Worm (Caenorhabditis elegans): Measurements from ENCODE around the gene idpp-12.

The idpp-12 gene

DNA sequence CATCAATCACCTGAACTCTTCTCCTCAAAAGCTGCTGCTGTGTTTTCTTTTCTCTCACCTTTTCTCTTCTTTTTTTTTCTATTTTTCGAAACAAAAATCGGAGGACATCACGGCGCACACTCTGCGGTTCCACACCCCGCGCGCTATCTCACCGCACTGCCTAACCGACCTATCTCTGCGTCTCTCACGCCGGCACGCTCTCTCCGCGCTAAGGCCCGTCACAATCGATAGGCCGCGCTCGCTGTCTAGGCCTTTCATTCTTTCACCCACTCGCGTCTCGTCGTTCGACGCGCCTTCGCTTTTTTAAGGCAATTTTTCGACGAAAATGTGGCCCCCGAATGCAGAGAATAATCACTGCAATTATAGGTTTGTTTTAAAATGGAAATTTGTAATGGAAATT is 7.5 kb downstream of the idpp-12 start, which contains the start of gene zip-11:
Gene zip-11, plus strand, starts transcription at position 34 of the 400 bp plus-strand sequence.
- TF ChIP-seq dpl-1 (GFP tag; optimal IDR thresholded peaks at IDR 0.05) (peak; percentile 44), ceh-32 (tag; optimal IDR thresholded peaks at IDR 0.05; ENCODE audit: poor library complexity) (no peak), pha-4 (GFP tag; IDR thresholded peaks at IDR 0.05) (no peak), pha-4 (tag; optimal IDR thresholded peaks at IDR 0.05) (no peak), mxl-3 (GFP tag; optimal IDR thresholded peaks at IDR 0.05) (peak; percentile 81), zfp-2 (tag; optimal IDR thresholded peaks at IDR 0.05) (no peak), hlh-11 (tag; optimal IDR thresholded peaks at IDR 0.05) (peak; percentile 82), saeg-2 (GFP tag; IDR thresholded peaks at IDR 0.05) (no peak), unc-62 (GFP tag; optimal IDR thresholded peaks at IDR 0.05 in 1 of 2) (peak in 1 of 2 experiments; percentile 63), unc-62 (tag; optimal IDR thresholded peaks at IDR 0.05) (no peak), fkh-10 (GFP tag; optimal IDR thresholded peaks at IDR 0.05) (no peak), Y75B8A.6 (GFP tag; IDR thresholded peaks at IDR 0.05) (no peak), nhr-11 (tag; optimal IDR thresholded peaks at IDR 0.05) (peak; percentile 38), lin-29 (GFP tag; IDR thresholded peaks at IDR 0.05) (peak; percentile 71; the same call in 1 of the 2 replicates), unc-39 (tag; optimal IDR thresholded peaks at IDR 0.05) (no peak), set-16 (GFP tag; IDR thresholded peaks at IDR 0.05) (peak; percentile 92), F26F4.8 (GFP tag; conservative IDR thresholded peaks at IDR 0.05) (no peak), dmd-9 (GFP tag; IDR thresholded peaks at IDR 0.05) (0 out of 2 replicates have a peak, but pooled peaks have one; percentile 22), vab-7 (GFP tag; IDR thresholded peaks at IDR 0.05) (0 out of 2 replicates have a peak, but pooled peaks have one; percentile 29), lin-38 (GFP tag; IDR thresholded peaks at IDR 0.05) (peak; percentile 76), tag-97 (GFP tag; IDR thresholded peaks at IDR 0.05) (no peak), ama-1 (optimal IDR thresholded peaks at IDR 0.05) (no peak), spr-1 (tag; optimal IDR thresholded peaks at IDR 0.05) (peak; percentile 97), skn-1 (tag; optimal IDR thresholded peaks at IDR 0.05) (no peak), nhr-28 (tag; optimal IDR thresholded peaks at IDR 0.05) (peak; percentile 50), lin-1 (GFP tag; IDR thresholded peaks at IDR 0.05) (0 out of 2 replicates have a peak, but pooled peaks have one; percentile 25), T20F7.1 (GFP tag; optimal IDR thresholded peaks at IDR 0.05) (no peak), mxl-2 (GFP tag; conservative IDR thresholded peaks at IDR 0.05) (no peak), dmd-8 (GFP tag; IDR thresholded peaks at IDR 0.05) (no peak), F49E8.2 (tag; optimal IDR thresholded peaks at IDR 0.05; ENCODE audit: borderline replicate concordance) (no peak), Y105C5A.15 (GFP tag; IDR thresholded peaks at IDR 0.05) (no peak), ctbp-1 (GFP tag; IDR thresholded peaks at IDR 0.05) (peak; percentile 56; the same call in 1 of the 2 replicates), F44E2.7 (GFP tag; IDR thresholded peaks at IDR 0.05) (0 out of 2 replicates have a peak, but pooled peaks have one; percentile 10), ceh-62 (tag; optimal IDR thresholded peaks at IDR 0.05) (no peak), ceh-44 (GFP tag; IDR thresholded peaks at IDR 0.05) (no peak), F37D6.2 (tag; optimal IDR thresholded peaks at IDR 0.05) (peak; percentile 21), mdt-29 (GFP tag; IDR thresholded peaks at IDR 0.05) (no peak), lin-15B (tag; optimal IDR thresholded peaks at IDR 0.05) (no peak), dve-1 (tag; optimal IDR thresholded peaks at IDR 0.05; ENCODE audit: insufficient read depth) (peak; percentile 33), php-3 (GFP tag; IDR thresholded peaks at IDR 0.05) (no peak), hif-1 (tag; optimal IDR thresholded peaks at IDR 0.05) (peak in 1 of 2 experiments; percentile 55), nhr-6 (tag; optimal IDR thresholded peaks at IDR 0.05) (no peak), D1046.2 (GFP tag; IDR thresholded peaks at IDR 0.05) (0 out of 2 replicates have a peak, but pooled peaks have one; percentile 62), nhr-237 (tag; optimal IDR thresholded peaks at IDR 0.05) (no peak), zip-2 (tag; optimal IDR thresholded peaks at IDR 0.05) (no peak), madf-5 (GFP tag; IDR thresholded peaks at IDR 0.05) (no peak), nhr-76 (tag; optimal IDR thresholded peaks at IDR 0.05) (no peak), ztf-11 (tag; optimal IDR thresholded peaks at IDR 0.05) (no peak), unc-130 (GFP tag; optimal IDR thresholded peaks at IDR 0.05) (no peak), nhr-42 (GFP tag; IDR thresholded peaks at IDR 0.05) (no peak), dmd-6 (GFP tag; IDR thresholded peaks at IDR 0.05) (peak; percentile 31; the same call in 1 of the 2 replicates), T26A8.4 (GFP tag; IDR thresholded peaks at IDR 0.05) (peak; percentile 40; the same call in 1 of the 2 replicates)
